Fruit fly (Drosophila melanogaster): ENCODE measurements around the gene CG31140.

The CG31140 gene

DNA sequence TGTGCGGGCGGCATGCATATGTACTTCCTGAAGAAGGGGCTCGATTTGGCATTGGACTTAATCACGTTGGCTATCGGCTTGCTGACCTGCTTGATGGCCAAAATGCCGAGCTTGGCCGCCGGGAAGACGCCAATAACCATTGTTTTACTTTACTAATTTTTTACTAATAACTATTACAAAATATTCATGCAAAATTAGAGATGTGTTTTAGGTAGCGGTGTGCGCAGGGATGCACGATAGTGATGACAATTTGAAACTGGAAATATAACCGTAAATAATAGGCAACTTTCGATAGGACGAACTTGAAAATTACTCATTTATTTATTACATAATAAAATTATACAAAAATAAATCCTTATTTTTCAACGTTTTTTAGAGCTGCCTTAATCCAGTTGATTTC, 35.6 kb upstream of the CG31140 start, which contains the start of gene CG13601 (continued):
- no peak for TF ChIP-seq shn (GFP tag; optimal IDR thresholded peaks at IDR 0.05)
- TF ChIP-seq CG14014 (GFP tag; IDR thresholded peaks at IDR 0.05), result peak; percentile 37; the same call in 1 of the 2 replicates
- TF ChIP-seq emc (GFP tag; optimal IDR thresholded peaks at IDR 0.05), result no peak
- no peak for TF ChIP-seq MTF-1 (GFP tag; optimal IDR thresholded peaks at IDR 0.05; ENCODE audit: borderline replicate concordance)
- peak; percentile 77 for TF ChIP-seq slbo (GFP tag; IDR thresholded peaks at IDR 0.05)
- TF ChIP-seq CG13775 (GFP tag; optimal IDR thresholded peaks at IDR 0.05), result peak; percentile 15
- no peak for TF ChIP-seq CG7786 (GFP tag; optimal IDR thresholded peaks at IDR 0.05)
- peak; percentile 55 for TF ChIP-seq CG2120 (GFP tag; optimal IDR thresholded peaks at IDR 0.05)
- peak; percentile 10 for TF ChIP-seq gsb-n (tag; optimal IDR thresholded peaks at IDR 0.05)
- TF ChIP-seq Xrp1 (GFP tag; IDR thresholded peaks at IDR 0.05), result no peak
- no peak for TF ChIP-seq CG6683 (GFP tag; optimal IDR thresholded peaks at IDR 0.05)
- peak; percentile 21; the same call in 1 of the 2 replicates for TF ChIP-seq HLH3B (GFP tag; IDR thresholded peaks at IDR 0.05)
- TF ChIP-seq Dref (GFP tag; IDR thresholded peaks at IDR 0.05), result peak; percentile 41; the same call in 1 of the 2 replicates
- 0 out of 2 replicates have a peak, but pooled peaks have one; percentile 19 for TF ChIP-seq Taf1 (GFP tag; IDR thresholded peaks at IDR 0.05)
- no peak for TF ChIP-seq Deaf1 (tag; optimal IDR thresholded peaks at IDR 0.05)
- peak; percentile 82 for TF ChIP-seq BEAF-32 (GFP tag; optimal IDR thresholded peaks at IDR 0.05)
- TF ChIP-seq Six4 (GFP tag; optimal IDR thresholded peaks at IDR 0.05), result no peak
- peak; percentile 46 for TF ChIP-seq gem (tag; optimal IDR thresholded peaks at IDR 0.05)
- peak; percentile 81 for TF ChIP-seq MESR4 (GFP tag; optimal IDR thresholded peaks at IDR 0.05)
- peak; percentile 9 for TF ChIP-seq ind (GFP tag; optimal IDR thresholded peaks at IDR 0.05)
- no peak for TF ChIP-seq so (GFP tag; IDR thresholded peaks at IDR 0.05)
- no peak for TF ChIP-seq pita (GFP tag; optimal IDR thresholded peaks at IDR 0.05)
- peak; percentile 25 for TF ChIP-seq trem (tag; optimal IDR thresholded peaks at IDR 0.05)
- peak; percentile 36 for TF ChIP-seq CG4328 (GFP tag; optimal IDR thresholded peaks at IDR 0.05)
- peak; percentile 80; the same call in 2 of the 3 replicates for TF ChIP-seq Opbp (GFP tag; IDR thresholded peaks at IDR 0.05; ENCODE audit: partially characterized antibody)
- peak; percentile 19 for TF ChIP-seq CG4854 (GFP tag; optimal IDR thresholded peaks at IDR 0.05)
- TF ChIP-seq CG15269 (tag; optimal IDR thresholded peaks at IDR 0.05), result peak; percentile 33
- peak; percentile 24 for TF ChIP-seq Ets97D (GFP tag; optimal IDR thresholded peaks at IDR 0.05)
- TF ChIP-seq CG15514 (GFP tag; optimal IDR thresholded peaks at IDR 0.05), result peak; percentile 64
- TF ChIP-seq Ptx1 (GFP tag; IDR thresholded peaks at IDR 0.05), result 0 out of 2 replicates have a peak, but pooled peaks have one; percentile 37
- no peak for TF ChIP-seq CG4424 (GFP tag; optimal IDR thresholded peaks at IDR 0.05)
- TF ChIP-seq Dp (GFP tag; optimal IDR thresholded peaks at IDR 0.05), result peak; percentile 30
- TF ChIP-seq E2f1 (GFP tag; IDR thresholded peaks at IDR 0.05), result no peak
- TF ChIP-seq Ets65A (GFP tag), result peak; percentile 72

DNA sequence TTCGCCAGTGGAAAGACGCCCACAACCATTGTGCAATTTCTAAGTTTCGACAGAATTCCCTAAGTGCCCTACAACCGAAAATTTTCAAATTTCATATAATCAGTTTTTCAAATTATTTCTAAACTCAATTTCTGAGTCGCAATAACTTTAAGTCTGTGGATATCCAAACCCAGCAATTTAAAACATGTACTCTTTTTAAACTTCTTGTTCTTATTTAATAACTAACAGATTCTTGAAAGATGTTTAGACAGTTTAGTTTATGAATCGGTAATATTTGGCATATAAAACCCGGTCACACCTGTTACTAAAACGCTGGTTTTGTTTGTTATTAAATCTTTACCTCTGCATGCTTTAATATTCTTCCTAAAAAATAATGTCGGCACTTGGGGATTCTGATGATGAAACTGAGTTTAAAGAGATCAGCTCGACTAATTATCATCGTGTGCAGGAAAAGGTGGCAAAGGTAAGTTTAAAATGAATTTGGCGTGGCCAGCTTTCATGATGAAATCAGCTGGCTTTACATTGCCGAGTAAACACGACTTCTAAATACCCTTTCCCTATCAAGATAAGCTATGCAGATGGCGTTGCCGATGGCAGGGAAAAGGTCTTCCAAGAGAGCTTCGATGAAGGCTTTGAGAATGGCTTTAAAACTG, 33.9 kb upstream of the CG31140 start, which contains the start of the genes CG43998, CG43999 and CG31142:
CG43998 (minus strand) TSS at position 51 of the 653 bp plus-strand sequence.
CG43999 (minus strand) TSS at position 51 of the 653 bp plus-strand sequence.
CG31142 (plus strand) TSS at position 294 of the 653 bp plus-strand sequence.
- TF ChIP-seq HLH54F (GFP tag; optimal IDR thresholded peaks at IDR 0.05), result no peak
- no peak for TF ChIP-seq lmd (GFP tag; IDR thresholded peaks at IDR 0.05)
- no peak for TF ChIP-seq slbo (GFP tag; IDR thresholded peaks at IDR 0.05)
- peak; percentile 13 for TF ChIP-seq Nf-YC (tag; optimal IDR thresholded peaks at IDR 0.05)
- TF ChIP-seq dpn (GFP tag; optimal IDR thresholded peaks at IDR 0.05), result peak in 1 of 2 experiments; percentile 5
- TF ChIP-seq jigr1 (GFP tag; IDR thresholded peaks at IDR 0.05), result no peak
- no peak for TF ChIP-seq Abd-B (GFP tag; optimal IDR thresholded peaks at IDR 0.05)
- TF ChIP-seq CG7745 (tag; optimal IDR thresholded peaks at IDR 0.05), result no peak
- TF ChIP-seq Pdp1 (GFP tag; optimal IDR thresholded peaks at IDR 0.05), result peak in 1 of 2 experiments; percentile 15
- no peak for TF ChIP-seq CG43689 (GFP tag; IDR thresholded peaks at IDR 0.05)
- TF ChIP-seq slp2 (GFP tag; optimal IDR thresholded peaks at IDR 0.05), result no peak
- TF ChIP-seq gro (GFP tag; optimal IDR thresholded peaks at IDR 0.05), result peak; percentile 6
- TF ChIP-seq D19A (tag; optimal IDR thresholded peaks at IDR 0.05), result peak; percentile 97
- TF ChIP-seq E2f2 (GFP tag; IDR thresholded peaks at IDR 0.05), result peak; percentile 32
- no peak for TF ChIP-seq chm (GFP tag; IDR thresholded peaks at IDR 0.05)
- TF ChIP-seq z (GFP tag; IDR thresholded peaks at IDR 0.05), result no peak
- TF ChIP-seq dysf (GFP tag; IDR thresholded peaks at IDR 0.05), result no peak
- TF ChIP-seq CG33557 (GFP tag; optimal IDR thresholded peaks at IDR 0.05), result no peak
- no peak for TF ChIP-seq CG8359 (GFP tag; optimal IDR thresholded peaks at IDR 0.05; ENCODE audit: borderline replicate concordance)

Measured in whole organism, embryonic.